Worm (Caenorhabditis elegans): ENCODE data around the gene cha-1.

Gene cha-1

DNA sequence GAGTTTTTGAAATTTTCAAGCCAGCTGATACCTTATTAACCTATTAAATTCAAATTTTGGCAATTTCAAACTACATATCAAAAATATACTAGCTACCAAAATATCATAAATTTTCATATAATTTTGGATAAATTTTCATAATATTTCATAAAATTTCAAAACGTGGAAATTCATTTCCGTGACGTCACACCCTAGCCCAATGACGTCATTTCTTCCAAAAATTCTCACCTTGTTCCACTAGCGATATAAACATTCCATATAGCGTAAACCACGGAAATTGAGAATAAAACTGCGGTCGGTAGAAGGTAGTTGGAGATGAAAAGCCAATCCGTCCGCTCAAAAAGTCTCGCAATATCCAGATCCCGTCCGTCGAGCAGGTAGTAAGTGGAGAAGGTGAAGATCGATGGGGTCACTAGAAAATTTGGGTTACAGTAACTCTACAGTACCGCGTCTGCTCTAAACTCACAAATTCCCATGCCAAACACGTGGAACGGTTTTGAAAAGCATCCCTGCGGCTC, 36.7 kb upstream of the cha-1 start:
- no peak for TF ChIP-seq skn-1 (tag; optimal IDR thresholded peaks at IDR 0.05)
- no peak for TF ChIP-seq nfya-1 (tag; optimal IDR thresholded peaks at IDR 0.05; ENCODE audit: insufficient read depth)
- no peak for TF ChIP-seq nhr-23 (tag; optimal IDR thresholded peaks at IDR 0.05)

ce11 chrIV:3659951-3660350, 35.5 kb upstream of the cha-1 start:
- TF ChIP-seq nhr-23 (tag; optimal IDR thresholded peaks at IDR 0.05) (no peak), daf-12 (tag; optimal IDR thresholded peaks at IDR 0.05) (no peak), ZK546.5 (tag; optimal IDR thresholded peaks at IDR 0.05) (no peak), nhr-67 (tag; optimal IDR thresholded peaks at IDR 0.05) (no peak), elt-3 (tag; optimal IDR thresholded peaks at IDR 0.05) (no peak), pha-4 (tag; optimal IDR thresholded peaks at IDR 0.05) (no peak), ceh-28 (tag; optimal IDR thresholded peaks at IDR 0.05) (no peak), nhr-77 (tag; optimal IDR thresholded peaks at IDR 0.05) (no peak), nfya-1 (tag; optimal IDR thresholded peaks at IDR 0.05; ENCODE audit: insufficient read depth) (no peak), unc-39 (tag; optimal IDR thresholded peaks at IDR 0.05) (no peak), eor-1 (tag; optimal IDR thresholded peaks at IDR 0.05) (no peak), fkh-2 (tag; optimal IDR thresholded peaks at IDR 0.05) (no peak), snpc-4 (tag; optimal IDR thresholded peaks at IDR 0.05) (no peak), lin-15B (tag; optimal IDR thresholded peaks at IDR 0.05) (no peak), R02D3.7 (tag; optimal IDR thresholded peaks at IDR 0.05) (no peak), ztf-4 (tag; optimal IDR thresholded peaks at IDR 0.05) (no peak), nhr-11 (tag; optimal IDR thresholded peaks at IDR 0.05) (no peak), mdl-1 (tag; optimal IDR thresholded peaks at IDR 0.05) (no peak)

DNA sequence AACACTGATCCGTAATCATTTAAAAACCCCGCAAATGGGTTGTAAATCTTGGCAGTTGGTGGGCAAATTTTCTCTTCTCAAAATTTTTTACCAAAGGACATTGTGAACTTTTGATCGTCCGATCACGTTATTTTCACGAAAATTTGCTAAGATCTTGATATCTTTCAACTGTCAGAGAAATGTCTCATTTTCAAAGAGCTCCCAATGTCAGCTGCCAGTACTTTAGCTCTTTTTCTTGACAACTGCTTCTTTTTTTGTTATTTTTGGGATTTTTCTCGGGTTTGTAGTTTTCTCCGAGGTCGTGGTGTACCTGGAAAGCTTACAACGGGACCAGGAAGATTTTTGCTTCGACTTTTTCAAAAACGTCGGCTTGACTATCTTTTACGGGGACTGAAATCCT, 31.4 kb upstream of the cha-1 start:
- TF ChIP-seq mml-1 (tag; optimal IDR thresholded peaks at IDR 0.05), result peak; percentile 1
- TF ChIP-seq hmg-11 (tag; optimal IDR thresholded peaks at IDR 0.05), result no peak
- peak; percentile 11 for TF ChIP-seq nfya-1 (tag; optimal IDR thresholded peaks at IDR 0.05; ENCODE audit: insufficient read depth)

DNA sequence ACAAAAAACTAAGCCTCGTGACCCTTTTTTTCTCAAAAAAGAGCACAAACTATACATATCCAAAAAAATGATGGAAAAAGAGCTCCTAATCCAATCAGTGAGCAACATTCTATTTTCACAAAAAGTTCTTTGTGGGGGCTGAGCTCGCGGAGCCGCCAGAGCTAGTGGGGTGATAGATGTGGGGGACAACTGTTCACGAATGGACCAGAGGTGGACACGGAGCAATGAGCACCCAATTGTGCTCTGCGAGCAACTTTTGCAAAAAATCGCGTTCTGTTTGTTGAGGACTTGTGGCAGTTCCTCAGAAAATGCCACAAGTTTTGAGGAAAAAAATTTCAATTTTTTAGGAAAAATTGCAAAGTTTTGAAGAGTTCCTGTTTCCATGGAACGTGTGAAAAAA, 30.3 kb upstream of the cha-1 start:
- TF ChIP-seq R02D3.7 (tag; optimal IDR thresholded peaks at IDR 0.05) (no peak), ztf-4 (tag; optimal IDR thresholded peaks at IDR 0.05) (no peak), nfya-1 (tag; optimal IDR thresholded peaks at IDR 0.05; ENCODE audit: insufficient read depth) (no peak), unc-62 (GFP tag; optimal IDR thresholded peaks at IDR 0.05) (no peak), nhr-43 (tag; optimal IDR thresholded peaks at IDR 0.05; ENCODE audit: poor library complexity, severe bottlenecking) (no peak), fkh-2 (tag; optimal IDR thresholded peaks at IDR 0.05) (no peak), nhr-67 (tag; optimal IDR thresholded peaks at IDR 0.05) (no peak)

- TF ChIP-seq pha-4 (tag; optimal IDR thresholded peaks at IDR 0.05) (peak; percentile 89), tbx-2 (tag; optimal IDR thresholded peaks at IDR 0.05) (peak; percentile 59), egl-27 (tag; optimal IDR thresholded peaks at IDR 0.05) (no peak), ceh-28 (tag; optimal IDR thresholded peaks at IDR 0.05) (peak; percentile 66), skn-1 (tag; optimal IDR thresholded peaks at IDR 0.05) (no peak), nhr-12 (tag; optimal IDR thresholded peaks at IDR 0.05) (no peak), eor-1 (tag; optimal IDR thresholded peaks at IDR 0.05) (no peak), daf-12 (tag; optimal IDR thresholded peaks at IDR 0.05) (no peak), ztf-4 (tag; optimal IDR thresholded peaks at IDR 0.05) (no peak), nhr-67 (tag; optimal IDR thresholded peaks at IDR 0.05) (no peak), snpc-4 (tag; optimal IDR thresholded peaks at IDR 0.05) (no peak), lsy-12 (tag; optimal IDR thresholded peaks at IDR 0.05) (peak; percentile 22), nhr-11 (tag; optimal IDR thresholded peaks at IDR 0.05) (peak; percentile 18), fkh-2 (tag; optimal IDR thresholded peaks at IDR 0.05) (no peak), ZK546.5 (tag; optimal IDR thresholded peaks at IDR 0.05) (no peak), lin-39 (tag; optimal IDR thresholded peaks at IDR 0.05) (no peak), ama-1 (optimal IDR thresholded peaks at IDR 0.05) (peak; percentile 10), jun-1 (tag; optimal IDR thresholded peaks at IDR 0.05) (no peak), pqm-1 (tag; optimal IDR thresholded peaks at IDR 0.05) (peak; percentile 1), aly-2 (tag; optimal IDR thresholded peaks at IDR 0.05) (no peak), zag-1 (tag; optimal IDR thresholded peaks at IDR 0.05) (no peak), egl-5 (tag; optimal IDR thresholded peaks at IDR 0.05) (no peak), fos-1 (tag; optimal IDR thresholded peaks at IDR 0.05) (no peak), nhr-77 (tag; optimal IDR thresholded peaks at IDR 0.05) (no peak), lin-15B (tag; optimal IDR thresholded peaks at IDR 0.05) (no peak), nhr-23 (tag; optimal IDR thresholded peaks at IDR 0.05) (peak; percentile 47), ceh-82 (tag; optimal IDR thresholded peaks at IDR 0.05) (no peak), ceh-16 (tag; optimal IDR thresholded peaks at IDR 0.05) (no peak), elt-3 (tag; optimal IDR thresholded peaks at IDR 0.05) (peak in 1 of 3 experiments; percentile 6), mml-1 (tag; optimal IDR thresholded peaks at IDR 0.05) (peak; percentile 95), nhr-28 (tag; optimal IDR thresholded peaks at IDR 0.05) (no peak), unc-62 (GFP tag; optimal IDR thresholded peaks at IDR 0.05) (no peak), nhr-43 (tag; optimal IDR thresholded peaks at IDR 0.05; ENCODE audit: poor library complexity, severe bottlenecking) (no peak), fkh-10 (GFP tag; optimal IDR thresholded peaks at IDR 0.05) (no peak), elt-1 (tag; optimal IDR thresholded peaks at IDR 0.05) (no peak), nhr-237 (tag; optimal IDR thresholded peaks at IDR 0.05) (no peak), nhr-25 (tag; optimal IDR thresholded peaks at IDR 0.05) (peak; percentile 56), ztf-11 (tag; optimal IDR thresholded peaks at IDR 0.05) (no peak)
These were observed 29.7 kb upstream of the cha-1 start for ce11 chrIV:3654214-3654613.
